Worm (Caenorhabditis elegans): Measurements from ENCODE around the gene gly-12.

- no peak for TF ChIP-seq dao-5 (tag; optimal IDR thresholded peaks at IDR 0.05)
- no peak for TF ChIP-seq W03F9.2 (tag; optimal IDR thresholded peaks at IDR 0.05)
- no peak for TF ChIP-seq him-1 (tag; optimal IDR thresholded peaks at IDR 0.05)
Observed at ce11 chrX:7469907-7470306, 15.8 kb upstream of the gly-12 start.
